Fruit fly (Drosophila melanogaster) whole organism, embryonic: ENCODE results near the gene CG15922.
A peak's percentile ranks its signal among the peaks of the same experiment; 100 is the strongest.

Experiments used
- CG12219 ChIP-seq: fragments of 200-800 bp; sonication (Bioruptor generic); optimal IDR thresholded peaks from 3 replicates; lab custom pipeline; 2018; ENCODE audit warnings: missing biosample characterization, mild to moderate bottlenecking, missing genetic modification characterization
- CG13624 ChIP-seq: fragments of 200-800 bp; sonication (Bioruptor generic); optimal IDR thresholded peaks from 2 replicates; lab custom pipeline; 2016; ENCODE audit warnings: missing biosample characterization, missing genetic modification characterization
- CG18262 ChIP-seq: fragments of 200-800 bp; optimal IDR thresholded peaks from 3 replicates; lab custom pipeline; 2019; ENCODE audit warnings: missing biosample characterization, mild to moderate bottlenecking, missing genetic modification characterization, moderate library complexity
- CG33557 ChIP-seq: fragments of 200-800 bp; sonication (Bioruptor generic); optimal IDR thresholded peaks from 2 replicates; lab custom pipeline; 2019; ENCODE audit warnings: missing biosample characterization, mild to moderate bottlenecking, missing genetic modification characterization, moderate library complexity
- Hmx ChIP-seq: fragments of 200-800 bp; sonication (Bioruptor generic); optimal IDR thresholded peaks from 2 replicates; lab custom pipeline; 2016; ENCODE audit warnings: missing biosample characterization, missing genetic modification characterization
- MESR4 ChIP-seq: fragments of 200-800 bp; sonication (Bioruptor generic); optimal IDR thresholded peaks from 2 replicates; lab custom pipeline; 2018; ENCODE audit warnings: missing biosample characterization, mild to moderate bottlenecking, missing genetic modification characterization, moderate library complexity
- Meics ChIP-seq: fragments of 200-800 bp; sonication (Bioruptor generic); optimal IDR thresholded peaks from 2 replicates; lab custom pipeline; 2017; ENCODE audit warnings: missing biosample characterization, mild to moderate bottlenecking, missing genetic modification characterization
- Mes4 ChIP-seq: fragments of 200-800 bp; sonication (Bioruptor generic); optimal IDR thresholded peaks from 2 replicates; lab custom pipeline; 2016; ENCODE audit warnings: missing biosample characterization, missing genetic modification characterization
- croc ChIP-seq: fragments of 200-800 bp; sonication (Bioruptor generic); conservative IDR thresholded peaks from 3 replicates; pipeline ENCODE4 v1.3.6; 2022; ENCODE audit warnings: missing biosample characterization, missing genetic modification characterization
- sisA ChIP-seq: fragments of 200-800 bp; sonication (Bioruptor generic); IDR thresholded peaks from 2 replicates; pipeline ENCODE4 v1.3.6; 2022; ENCODE audit warnings: missing biosample characterization, missing genetic modification characterization

DNA sequence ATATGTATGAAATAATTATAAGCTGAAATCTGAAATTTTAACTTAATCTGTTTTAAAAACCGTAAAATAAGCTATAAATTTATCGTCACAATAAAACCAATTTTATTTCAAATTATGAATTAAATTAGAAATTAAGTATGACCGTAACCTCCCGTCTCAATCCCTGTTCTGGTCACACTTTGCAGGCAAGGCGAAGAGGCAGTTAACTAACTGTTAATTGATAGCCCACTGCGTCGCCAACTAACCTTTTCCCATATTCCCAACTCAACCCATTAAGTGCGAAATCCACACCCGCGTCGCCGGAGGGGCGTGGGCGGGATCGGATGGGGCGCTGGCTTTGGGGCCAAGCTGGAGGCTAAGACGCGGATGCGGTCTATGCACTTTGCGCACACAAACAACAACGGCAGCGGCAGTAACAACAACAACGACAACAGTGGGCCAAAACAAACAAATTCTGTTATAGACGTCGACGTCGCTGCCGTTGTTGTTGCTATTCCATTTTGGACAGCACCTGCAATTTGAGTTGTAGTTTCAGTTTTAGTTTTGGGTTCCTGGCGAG, 667 bp upstream of the CG15922 start, which contains the start of gene CG5191:
- no peak for TF ChIP-seq Meics (GFP tag; lab: Kevin White, UChicago)
- peak; percentile 54 for TF ChIP-seq MESR4 (GFP tag; lab: Kevin White, UChicago)
- no peak for TF ChIP-seq CG12219 (GFP tag; lab: Kevin White, UChicago)
- no peak for TF ChIP-seq Hmx (GFP tag; lab: Kevin White, UChicago)
- no peak for TF ChIP-seq sisA
- TF ChIP-seq Mes4: no peak
- TF ChIP-seq CG33557 (GFP tag; lab: Kevin White, UChicago): no peak
- TF ChIP-seq croc (GFP tag; lab: Robert Waterston, UW): no peak
- no peak for TF ChIP-seq CG13624 (GFP tag; lab: Kevin White, UChicago)
- no peak for TF ChIP-seq CG18262 (tag; lab: Kevin White, UChicago)
